Fruit fly (Drosophila melanogaster) whole organism, larva: Measurements from ENCODE around the gene Cad86C.

Experiments
- noc ChIP-seq: fragments of 200-800 bp; sonication (Bioruptor generic); optimal IDR thresholded peaks from 3 replicates; lab custom pipeline; 2019; ENCODE audit warnings: missing biosample characterization, mild to moderate bottlenecking, missing genetic modification characterization, moderate library complexity

The Cad86C gene

DNA sequence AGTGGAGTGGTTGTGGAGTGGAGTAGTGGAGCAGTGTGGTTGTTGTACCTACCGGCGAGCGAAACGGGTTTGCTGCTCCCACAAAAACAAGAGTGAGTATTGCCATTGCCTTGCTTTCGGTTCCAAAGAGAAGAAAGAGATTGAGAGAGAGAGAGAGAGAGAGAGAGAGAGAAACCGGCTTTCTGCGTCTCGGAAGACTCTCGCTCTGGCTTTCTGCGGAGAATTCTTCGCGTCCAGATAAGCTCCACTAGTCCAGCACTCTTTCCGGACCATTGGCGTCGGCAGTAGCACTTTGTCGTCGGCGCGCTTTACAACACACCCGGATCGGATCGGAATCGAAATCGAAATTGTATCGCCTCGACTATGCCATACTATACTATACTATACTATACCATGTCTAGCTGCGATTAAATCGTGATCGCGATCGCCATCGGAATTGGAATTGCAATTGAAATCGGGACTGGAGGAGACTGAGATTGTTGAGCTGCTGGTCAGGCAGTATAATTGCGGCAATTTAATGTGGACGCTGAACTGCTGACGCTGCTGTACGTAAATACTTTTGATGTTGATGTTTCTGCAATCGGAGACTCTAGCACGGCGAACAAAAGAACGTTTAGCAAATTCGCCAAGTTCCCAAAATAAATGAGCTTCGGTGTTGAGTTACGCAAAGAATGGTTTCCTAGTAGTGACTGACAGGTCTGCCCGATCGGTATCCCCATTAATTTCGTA lies at the start of gene Cad86C:
Gene Cad86C (plus strand): TSS at position 284 of the 729 bp plus-strand sequence.
- no peak for TF ChIP-seq noc (tag; lab: Kevin White, UChicago)

DNA sequence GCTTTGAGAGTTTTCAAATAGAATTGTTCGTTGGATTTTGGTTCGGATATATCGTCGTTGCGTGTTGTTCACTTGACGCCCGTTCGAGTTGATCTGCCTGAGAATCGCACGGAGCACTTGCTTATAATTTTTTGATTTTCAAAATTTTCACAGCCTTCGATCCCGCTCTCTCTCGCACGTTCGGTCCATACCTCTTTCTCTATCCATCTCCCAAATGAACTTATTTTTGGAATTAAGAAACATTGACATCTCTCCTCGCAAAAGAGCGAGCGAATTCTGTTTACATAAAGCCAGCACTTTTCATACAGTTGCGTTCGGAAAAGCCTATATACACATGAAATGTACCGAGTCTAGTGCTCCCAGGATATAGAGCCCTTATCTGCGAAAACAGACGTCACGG lies 49.6 kb upstream of the Cad86C start, which contains the start of the genes CG45076, CG45078 and fau:
Gene CG45076 (minus strand): TSS at position 101 of the 400 bp plus-strand sequence.
Gene CG45078 (minus strand): TSS at position 101 of the 400 bp plus-strand sequence.
Gene fau (minus strand): TSS at position 101 of the 400 bp plus-strand sequence.
- no peak for TF ChIP-seq noc (tag; lab: Kevin White, UChicago)

DNA sequence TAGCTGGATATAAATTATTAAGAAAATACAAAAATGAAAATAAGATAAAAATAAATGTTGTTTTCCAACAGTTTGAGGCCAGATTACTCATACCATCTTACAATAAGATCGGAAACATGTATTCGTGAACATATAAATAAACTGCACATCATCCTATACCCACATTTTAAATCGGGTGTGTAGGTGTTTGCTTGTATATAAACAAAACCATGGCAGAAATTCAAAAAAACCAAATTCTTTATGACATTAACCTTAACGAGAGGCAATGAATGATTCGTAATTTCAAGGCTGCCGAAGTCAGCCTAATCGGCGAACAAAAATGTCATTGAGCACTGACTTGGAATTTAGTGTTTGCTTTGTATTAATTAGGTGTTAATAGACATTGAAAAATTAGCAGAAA lies 48.7 kb upstream of the Cad86C start:
- no peak for TF ChIP-seq noc (tag; lab: Kevin White, UChicago)

- no peak for TF ChIP-seq noc (tag; lab: Kevin White, UChicago)
Measured at dm6 chr3R:10779269-10779668, 47.6 kb upstream of the Cad86C start, which contains the start of gene Desi. Gene Desi (plus strand): TSS chr3R:10779569.

DNA sequence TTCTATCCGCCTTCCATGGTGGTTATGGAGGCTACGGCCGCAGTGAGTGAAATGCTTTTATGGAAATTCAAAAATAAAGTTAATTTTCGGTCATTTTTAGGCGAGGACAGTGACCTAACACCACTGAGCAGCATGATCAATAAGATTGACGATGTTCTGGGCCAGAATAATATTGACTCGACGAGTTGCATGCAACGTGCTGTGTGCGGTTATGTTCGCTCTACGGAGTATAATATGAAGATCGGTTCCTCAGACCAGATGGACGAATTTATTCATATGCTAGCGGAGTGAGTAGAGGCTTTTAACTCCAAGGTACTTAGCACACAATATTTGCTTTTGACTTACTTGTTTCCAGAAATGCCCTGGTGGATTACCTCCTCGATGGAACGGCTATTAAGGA lies 46.7 kb upstream of the Cad86C start:
- no peak for TF ChIP-seq noc (tag; lab: Kevin White, UChicago)

dm6 chr3R:10782167-10782566 lies 44.7 kb upstream of the Cad86C start, which contains the start of gene CG42633:
Gene CG42633 (minus strand): TSS chr3R:10782267.
- TF ChIP-seq noc (tag; lab: Kevin White, UChicago) = no peak

- peak; percentile 70 for TF ChIP-seq noc (tag; lab: Kevin White, UChicago)
Measured at dm6 chr3R:10784058-10784499, 42.8 kb upstream of the Cad86C start, which contains the start of the genes mRpL37 and Rbp1. Gene mRpL37 (minus strand): TSS chr3R:10784092. Gene Rbp1 (plus strand): TSS chr3R:10784383.

dm6 chr3R:10788186-10788585 lies 38.7 kb upstream of the Cad86C start, which contains the start of the genes Art1 and Mcm5:
Gene Art1 (minus strand): TSS chr3R:10788226.
Gene Mcm5 (plus strand): TSS chr3R:10788524.
- TF ChIP-seq noc (tag; lab: Kevin White, UChicago) = peak; percentile 49

dm6 chr3R:10792604-10793003 lies 34.3 kb upstream of the Cad86C start, which contains the start of gene CG14687:
Gene CG14687 (plus strand): TSS chr3R:10792904.
- no peak for TF ChIP-seq noc (tag; lab: Kevin White, UChicago)

dm6 chr3R:10803855-10804254 lies 23.0 kb upstream of the Cad86C start, which contains the start of gene CG14692:
Gene CG14692 (minus strand): TSS chr3R:10803955.
- no peak for TF ChIP-seq noc (tag; lab: Kevin White, UChicago)

- TF ChIP-seq noc (tag; lab: Kevin White, UChicago) = no peak
Measured at dm6 chr3R:10815032-10815431, 11.8 kb upstream of the Cad86C start, which contains the start of the genes CG14693 and TTLL15. Gene CG14693 (minus strand): TSS chr3R:10815047. Gene TTLL15 (plus strand): TSS chr3R:10815288.

- no peak for TF ChIP-seq noc (tag; lab: Kevin White, UChicago)
Measured at dm6 chr3R:10828688-10829087, 1.8 kb downstream of the Cad86C start.

dm6 chr3R:10829746-10830145 lies 2.9 kb downstream of the Cad86C start:
- TF ChIP-seq noc (tag; lab: Kevin White, UChicago) = no peak

DNA sequence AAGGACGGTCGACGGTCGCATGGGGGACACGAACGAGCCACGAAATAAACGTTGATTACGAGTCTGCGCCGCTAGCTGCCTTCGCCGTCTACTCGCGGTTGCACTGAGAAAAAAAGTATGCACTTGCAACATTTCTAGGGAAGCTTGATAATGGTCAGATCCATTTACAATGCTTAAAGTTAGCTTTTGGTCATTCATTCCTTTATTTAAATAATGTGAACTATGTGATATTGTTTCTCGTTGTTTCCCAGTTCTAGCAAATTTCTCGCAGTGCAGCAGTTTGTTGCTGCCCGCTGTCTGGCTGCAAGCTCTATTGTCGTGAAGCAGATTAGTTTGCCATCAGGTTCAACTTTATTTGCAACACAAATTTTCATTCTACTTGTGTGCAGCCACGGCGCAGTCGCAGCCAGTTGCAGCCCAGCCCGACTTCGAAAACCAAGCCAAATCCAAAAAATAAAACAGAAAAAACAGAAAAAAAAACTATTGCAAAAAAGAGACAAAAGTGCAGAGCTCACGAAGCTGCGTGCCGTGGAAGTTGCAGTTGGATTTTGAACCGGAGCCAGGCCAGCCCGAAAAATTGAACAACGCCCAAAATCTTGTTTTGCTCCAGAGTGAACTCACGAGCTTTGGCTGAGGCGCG lies 5.8 kb downstream of the Cad86C start:
- TF ChIP-seq noc (tag; lab: Kevin White, UChicago) = no peak

DNA sequence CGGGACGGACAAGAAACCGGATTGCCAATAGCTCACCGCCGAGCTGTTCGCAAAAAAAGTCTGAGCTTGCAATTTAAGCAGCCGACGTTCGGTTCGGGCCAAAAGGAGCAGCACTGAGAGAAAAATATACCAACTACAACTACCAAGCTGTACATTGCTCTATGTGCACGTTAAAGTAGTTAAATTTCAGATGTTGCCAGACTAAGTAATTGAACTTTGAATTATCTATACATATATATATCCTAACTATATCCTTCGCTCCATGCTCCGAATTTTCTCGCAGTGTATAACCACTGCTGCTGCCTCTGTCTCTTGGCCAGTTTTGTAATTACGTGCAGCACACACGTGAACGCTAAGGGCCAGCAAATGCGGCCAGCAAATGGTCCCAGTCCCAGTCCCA lies 8.0 kb downstream of the Cad86C start:
- no peak for TF ChIP-seq noc (tag; lab: Kevin White, UChicago)

DNA sequence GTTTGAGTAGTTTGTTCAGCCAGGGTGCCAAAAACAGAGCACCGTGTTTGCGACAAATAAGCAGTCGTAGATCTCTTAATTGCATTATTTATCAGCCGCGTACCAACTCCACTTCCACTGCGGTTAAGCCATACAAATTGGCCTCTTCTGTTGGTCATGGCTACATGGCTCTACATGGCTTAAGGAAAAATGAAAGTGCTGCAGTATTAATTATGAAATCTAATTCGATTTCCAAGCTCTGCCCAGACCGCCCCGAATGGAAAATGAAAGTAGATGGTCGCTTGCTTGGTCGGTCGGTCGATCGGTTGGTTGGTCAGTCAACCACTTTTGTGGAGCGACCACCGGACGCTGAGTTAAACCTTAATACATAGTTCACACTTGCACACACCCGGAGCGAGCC lies 10.0 kb downstream of the Cad86C start:
- TF ChIP-seq noc (tag; lab: Kevin White, UChicago) = no peak
